Fruit fly (Drosophila melanogaster) whole organism, embryonic: ENCODE data around the gene CG32163.

Experiments
- Atf6 ChIP-seq: fragments of 200-800 bp; sonication (Bioruptor generic); IDR thresholded peaks from 2 replicates; pipeline ENCODE4 v1.3.6; 2022; ENCODE audit warnings: missing biosample characterization, missing genetic modification characterization
- C15 ChIP-seq: fragments of 200-800 bp; sonication (Bioruptor generic); IDR thresholded peaks from 3 replicates; pipeline ENCODE4 v1.3.6; 2022; ENCODE audit warnings: missing biosample characterization, missing genetic modification characterization
- CG10209 ChIP-seq: fragments of 200-800 bp; sonication (Bioruptor generic); optimal IDR thresholded peaks from 3 replicates; lab custom pipeline; 2017; ENCODE audit warnings: missing biosample characterization, mild to moderate bottlenecking, missing genetic modification characterization, missing genetic modification reagents
- CG10543 ChIP-seq: fragments of 200-800 bp; sonication (Bioruptor generic); optimal IDR thresholded peaks from 3 replicates; lab custom pipeline; 2017; ENCODE audit warnings: missing biosample characterization, mild to moderate bottlenecking, missing genetic modification characterization, moderate library complexity
- CG10979 ChIP-seq: fragments of 200-800 bp; sonication (Bioruptor generic); optimal IDR thresholded peaks from 2 replicates; lab custom pipeline; 2018; ENCODE audit warnings: missing biosample characterization, mild to moderate bottlenecking, missing genetic modification characterization, moderate library complexity
- CG11093 ChIP-seq: fragments of 200-800 bp; sonication (Bioruptor generic); IDR thresholded peaks from 3 replicates; pipeline ENCODE4 v1.3.6; 2022; ENCODE audit warnings: missing biosample characterization, missing genetic modification characterization
- CG11560 ChIP-seq: fragments of 200-800 bp; sonication (Bioruptor generic); IDR thresholded peaks from 3 replicates; pipeline ENCODE4 v1.3.6; 2022; ENCODE audit warnings: missing biosample characterization, missing genetic modification characterization
- CG11723 ChIP-seq: fragments of 200-800 bp; sonication (Bioruptor generic); optimal IDR thresholded peaks from 2 replicates; lab custom pipeline; 2017; ENCODE audit warnings: missing biosample characterization, mild to moderate bottlenecking, missing genetic modification characterization
- CG12391 ChIP-seq: fragments of 200-800 bp; sonication (Bioruptor generic); optimal IDR thresholded peaks from 3 replicates; lab custom pipeline; 2018; ENCODE audit warnings: missing biosample characterization, mild to moderate bottlenecking, missing genetic modification characterization, moderate library complexity
- CG12659 ChIP-seq: fragments of 200-800 bp; sonication (Bioruptor generic); optimal IDR thresholded peaks from 3 replicates; lab custom pipeline; 2017; ENCODE audit warnings: mild to moderate bottlenecking, missing biosample characterization, missing genetic modification reagents, missing genetic modification characterization
- CG12942 ChIP-seq: fragments of 200-800 bp; sonication (Bioruptor generic); optimal IDR thresholded peaks from 3 replicates; lab custom pipeline; 2016; ENCODE audit warnings: missing biosample characterization, missing genetic modification characterization
- CG13624 ChIP-seq: fragments of 200-800 bp; sonication (Bioruptor generic); optimal IDR thresholded peaks from 2 replicates; lab custom pipeline; 2016; ENCODE audit warnings: missing biosample characterization, missing genetic modification characterization
- CG14667 ChIP-seq: fragments of 200-800 bp; sonication (Bioruptor generic); IDR thresholded peaks from 2 replicates; pipeline ENCODE4 v1.3.6; 2022; ENCODE audit warnings: missing biosample characterization, missing genetic modification characterization
- CG14710 ChIP-seq: fragments of 200-800 bp; sonication (Bioruptor generic); optimal IDR thresholded peaks from 3 replicates; lab custom pipeline; 2019; ENCODE audit warnings: missing biosample characterization, mild to moderate bottlenecking, missing genetic modification characterization, moderate library complexity
- CG1529 ChIP-seq: fragments of 200-800 bp; sonication (Bioruptor generic); optimal IDR thresholded peaks from 3 replicates; lab custom pipeline; 2018; ENCODE audit warnings: missing biosample characterization, missing genetic modification characterization
- CG17359 ChIP-seq: fragments of 200-800 bp; sonication (Bioruptor generic); optimal IDR thresholded peaks from 3 replicates; lab custom pipeline; 2018; ENCODE audit warnings: missing biosample characterization, mild to moderate bottlenecking, missing genetic modification characterization, moderate library complexity
- CG17912 ChIP-seq: fragments of 200-800 bp; sonication (Bioruptor generic); optimal IDR thresholded peaks from 2 replicates; lab custom pipeline; 2018; ENCODE audit warnings: missing biosample characterization, mild to moderate bottlenecking, missing genetic modification characterization
- CG2199 ChIP-seq: fragments of 200-800 bp; sonication (Bioruptor generic); IDR thresholded peaks from 3 replicates; pipeline ENCODE4 v1.3.6; 2022; ENCODE audit warnings: missing biosample characterization, missing genetic modification characterization
- CG2678 ChIP-seq: fragments of 200-800 bp; sonication (Bioruptor generic); optimal IDR thresholded peaks from 3 replicates; lab custom pipeline; 2019; ENCODE audit warnings: missing biosample characterization, mild to moderate bottlenecking, missing genetic modification characterization, moderate library complexity
- CG3163 ChIP-seq: fragments of 200-800 bp; sonication (Bioruptor generic); optimal IDR thresholded peaks from 3 replicates; lab custom pipeline; 2016; ENCODE audit warnings: missing biosample characterization, missing genetic modification characterization
- CG32772 ChIP-seq: fragments of 200-800 bp; sonication (Bioruptor generic); IDR thresholded peaks from 2 replicates; pipeline ENCODE4 v1.3.6; 2022; ENCODE audit warnings: missing biosample characterization, missing genetic modification characterization
- CG43689 ChIP-seq: fragments of 200-800 bp; sonication (Bioruptor generic); IDR thresholded peaks from 2 replicates; pipeline ENCODE4 v1.3.6; 2022; ENCODE audit warnings: missing biosample characterization, missing genetic modification characterization
- CG6254 ChIP-seq: fragments of 200-800 bp; sonication (Bioruptor generic); optimal IDR thresholded peaks from 3 replicates; lab custom pipeline; 2017; ENCODE audit warnings: mild to moderate bottlenecking, missing biosample characterization, missing genetic modification reagents, missing genetic modification characterization
- CG6689 ChIP-seq: fragments of 200-800 bp; sonication (Bioruptor generic); IDR thresholded peaks from 2 replicates; pipeline ENCODE4 v1.3.6; 2022; ENCODE audit warnings: missing biosample characterization, missing genetic modification characterization
- CG6854 ChIP-seq: fragments of 200-800 bp; sonication (Bioruptor generic); optimal IDR thresholded peaks from 3 replicates; lab custom pipeline; 2017; ENCODE audit warnings: missing biosample characterization, mild to moderate bottlenecking, missing genetic modification characterization
- D19B ChIP-seq: fragments of 200-800 bp; sonication (Bioruptor generic); optimal IDR thresholded peaks from 2 replicates; lab custom pipeline; 2017; ENCODE audit warnings: missing biosample characterization, mild to moderate bottlenecking, missing genetic modification characterization
- Dbx ChIP-seq: fragments of 200-800 bp; sonication (Bioruptor generic); IDR thresholded peaks from 3 replicates; pipeline ENCODE4 v1.3.6; 2022; ENCODE audit warnings: missing biosample characterization, missing genetic modification characterization
- Dip3 ChIP-seq: fragments of 200-800 bp; sonication (Bioruptor generic); optimal IDR thresholded peaks from 3 replicates; lab custom pipeline; 2016; ENCODE audit warnings: missing biosample characterization, missing genetic modification characterization
- Ets65A ChIP-seq: fragments of 200-800 bp; sonication (Bioruptor generic); peaks from one replicate; lab custom pipeline; 2016; ENCODE audit warnings: missing biosample characterization, missing genetic modification characterization
- HLH4C ChIP-seq: fragments of 200-800 bp; sonication (Bioruptor generic); IDR thresholded peaks from 3 replicates; pipeline ENCODE4 v1.3.6; 2022; ENCODE audit warnings: missing biosample characterization, missing genetic modification characterization; ENCODE audit not compliant: partially characterized antibody
- Hand ChIP-seq: fragments of 200-800 bp; sonication (Bioruptor generic); optimal IDR thresholded peaks from 2 replicates; lab custom pipeline; 2017; ENCODE audit warnings: mild to moderate bottlenecking, missing biosample characterization, missing genetic modification reagents, missing genetic modification characterization
- MBD-R2 ChIP-seq: fragments of 200-800 bp; sonication (Bioruptor generic); IDR thresholded peaks from 2 replicates; pipeline ENCODE4 v1.3.6; 2022; ENCODE audit warnings: missing biosample characterization, missing genetic modification characterization
- Rfx ChIP-seq: fragments of 200-800 bp; sonication (Bioruptor generic); IDR thresholded peaks from 2 replicates; pipeline ENCODE4 v1.3.6; 2022; ENCODE audit warnings: missing biosample characterization, missing genetic modification characterization
- Ssrp ChIP-seq: fragments of 200-800 bp; sonication (Bioruptor generic); optimal IDR thresholded peaks from 2 replicates; lab custom pipeline; 2018; ENCODE audit warnings: missing biosample characterization, mild to moderate bottlenecking, missing genetic modification characterization, moderate library complexity
- Vsx1 ChIP-seq: fragments of 200-800 bp; sonication (Bioruptor generic); optimal IDR thresholded peaks from 2 replicates; lab custom pipeline; 2017; ENCODE audit warnings: missing biosample characterization, mild to moderate bottlenecking, missing genetic modification characterization, missing genetic modification reagents
- ac ChIP-seq: fragments of 200-800 bp; sonication (Bioruptor generic); optimal IDR thresholded peaks from 3 replicates; lab custom pipeline; 2017; ENCODE audit warnings: missing biosample characterization, mild to moderate bottlenecking, missing genetic modification characterization
- aop ChIP-seq: fragments of 200-800 bp; sonication (Bioruptor generic); IDR thresholded peaks from 2 replicates; pipeline ENCODE4 v1.3.6; 2022; ENCODE audit warnings: missing biosample characterization, missing genetic modification characterization
- cas ChIP-seq: fragments of 200-800 bp; sonication (Bioruptor generic); IDR thresholded peaks from 2 replicates; pipeline ENCODE4 v1.3.6; 2022; ENCODE audit warnings: missing biosample characterization, missing genetic modification characterization
- crc ChIP-seq: fragments of 200-800 bp; sonication (Bioruptor generic); optimal IDR thresholded peaks from 2 replicates; lab custom pipeline; 2016; ENCODE audit warnings: missing biosample characterization, missing genetic modification characterization
- dpn ChIP-seq, 2 experiments: fragments of 200-800 bp; sonication (Bioruptor generic); optimal IDR thresholded peaks; 3 replicates each; lab custom pipeline; 2016; ENCODE audit warnings: missing biosample characterization in 2 of 2, missing genetic modification characterization in 2 of 2
- gt ChIP-seq: fragments of 200-800 bp; sonication (Bioruptor generic); IDR thresholded peaks from 2 replicates; pipeline ENCODE4 v1.3.6; 2022; ENCODE audit warnings: missing biosample characterization, missing genetic modification characterization
- inv ChIP-seq: fragments of 200-800 bp; sonication (Bioruptor generic); IDR thresholded peaks from 2 replicates; pipeline ENCODE4 v1.3.6; 2022; ENCODE audit warnings: missing biosample characterization, missing genetic modification characterization; ENCODE audit not compliant: partially characterized antibody
- otp ChIP-seq: fragments of 200-800 bp; sonication (Bioruptor generic); IDR thresholded peaks from 3 replicates; pipeline ENCODE4, ENCODE4 v1.3.6; 2022; ENCODE audit warnings: missing biosample characterization, missing genetic modification characterization
- phol ChIP-seq: fragments of 200-800 bp; sonication (Bioruptor generic); optimal IDR thresholded peaks from 3 replicates; lab custom pipeline; 2018; ENCODE audit warnings: missing biosample characterization, mild to moderate bottlenecking, missing genetic modification characterization, moderate library complexity
- schlank ChIP-seq: fragments of 200-800 bp; sonication (Bioruptor generic); optimal IDR thresholded peaks from 2 replicates; lab custom pipeline; 2018; ENCODE audit warnings: missing biosample characterization, mild to moderate bottlenecking, missing genetic modification characterization
- sqz ChIP-seq: fragments of 200-800 bp; sonication (Bioruptor generic); optimal IDR thresholded peaks from 3 replicates; lab custom pipeline; 2018; ENCODE audit warnings: missing biosample characterization, mild to moderate bottlenecking, missing genetic modification characterization
- stwl ChIP-seq: fragments of 200-800 bp; sonication (Bioruptor generic); optimal IDR thresholded peaks from 3 replicates; lab custom pipeline; 2018; ENCODE audit warnings: missing biosample characterization, mild to moderate bottlenecking, missing genetic modification characterization, moderate library complexity
- tna ChIP-seq: fragments of 200-800 bp; sonication (Bioruptor generic); IDR thresholded peaks from 2 replicates; pipeline ENCODE4 v1.3.6; 2022; ENCODE audit warnings: missing biosample characterization, missing genetic modification characterization; ENCODE audit not compliant: partially characterized antibody
- unpg ChIP-seq: fragments of 200-800 bp; sonication (Bioruptor generic); optimal IDR thresholded peaks from 3 replicates; lab custom pipeline; 2018; ENCODE audit warnings: missing biosample characterization, mild to moderate bottlenecking, missing genetic modification characterization, moderate library complexity
- wdn ChIP-seq: fragments of 200-800 bp; sonication (Bioruptor generic); IDR thresholded peaks from 2 replicates; pipeline ENCODE4 v1.3.6; 2022; ENCODE audit warnings: missing biosample characterization, missing genetic modification characterization
- z ChIP-seq: fragments of 200-800 bp; sonication (Bioruptor generic); IDR thresholded peaks from 3 replicates; pipeline ENCODE4 v1.3.6; 2022; ENCODE audit warnings: missing biosample characterization, missing genetic modification characterization

The CG32163 gene

DNA sequence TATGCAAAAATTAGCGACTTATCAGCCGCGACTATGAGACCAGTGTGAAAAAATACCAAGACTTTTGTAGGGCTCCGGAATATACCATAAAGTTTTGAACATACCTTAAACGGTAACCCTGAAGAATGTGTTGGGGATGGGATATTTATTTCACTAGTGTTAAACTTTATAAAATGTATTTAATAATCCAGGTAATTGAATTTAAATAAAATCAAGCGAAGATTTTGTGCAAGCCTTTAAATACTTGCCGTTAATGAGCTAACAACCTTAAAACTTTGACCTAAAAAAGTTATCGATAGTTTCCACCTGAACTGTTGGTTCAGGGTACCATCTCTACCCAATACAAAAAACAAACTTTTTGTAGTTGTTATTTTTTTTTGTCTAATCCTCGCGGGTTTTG lies 25.2 kb downstream of the CG32163 start, which contains the start of gene CG4101 (continued):
- TF ChIP-seq CG12942 (peak; percentile 81), tna (GFP tag; lab: Robert Waterston, UW) (no peak), CG3163 (GFP tag; lab: Kevin White, UChicago) (peak; percentile 2), crc (GFP tag; lab: Kevin White, UChicago) (peak; percentile 49), CG6254 (GFP tag; lab: Kevin White, UChicago) (peak; percentile 42), CG12659 (GFP tag; lab: Kevin White, UChicago) (peak; percentile 86), CG6854 (peak; percentile 30), CG6689 (GFP tag; lab: Robert Waterston, UW) (peak; percentile 77), inv (GFP tag; lab: Robert Waterston, UW) (peak; percentile 72), sqz (peak; percentile 85), HLH4C (GFP tag; lab: Robert Waterston, UW) (peak; percentile 71), CG13624 (GFP tag; lab: Kevin White, UChicago) (peak; percentile 74), CG11093 (GFP tag; lab: Robert Waterston, UW) (peak; percentile 68; the same call in 2 of the 3 replicates), CG17359 (tag; lab: Kevin White, UChicago) (peak; percentile 63), phol (peak; percentile 85), Dbx (GFP tag; lab: Robert Waterston, UW) (peak; percentile 86), aop (GFP tag; lab: Robert Waterston, UW) (no peak), z (no peak), unpg (GFP tag; lab: Kevin White, UChicago) (peak; percentile 84), Atf6 (GFP tag; lab: Robert Waterston, UW) (peak; percentile 80), CG43689 (GFP tag; lab: Robert Waterston, UW) (no peak), dpn (GFP tag; optimal IDR thresholded peaks at IDR 0.05; lab: Kevin White, UChicago) (peak; percentile 82 to 84), MBD-R2 (GFP tag; lab: Robert Waterston, UW) (peak; percentile 86), Ssrp (peak; percentile 75), CG12391 (tag; lab: Kevin White, UChicago) (peak; percentile 91), Rfx (GFP tag; lab: Robert Waterston, UW) (peak; percentile 83), otp (GFP tag; lab: Robert Waterston, UW) (peak; percentile 66; the same call in 2 of the 3 replicates), CG17912 (GFP tag; lab: Kevin White, UChicago) (peak; percentile 63), CG32772 (GFP tag; lab: Robert Waterston, UW) (peak; percentile 77), C15 (GFP tag; lab: Robert Waterston, UW) (0 out of 3 replicates have a peak, but pooled peaks have one; percentile 41), Dip3 (GFP tag; lab: Kevin White, UChicago) (peak; percentile 96), D19B (peak; percentile 46), CG14667 (GFP tag; lab: Robert Waterston, UW) (peak; percentile 62), CG11723 (GFP tag; lab: Kevin White, UChicago) (peak; percentile 52), Vsx1 (GFP tag; lab: Kevin White, UChicago) (peak; percentile 11), gt (GFP tag; lab: Robert Waterston, UW) (no peak), CG1529 (GFP tag; lab: Kevin White, UChicago) (peak; percentile 43), Ets65A (GFP tag; lab: Kevin White, UChicago) (peak; percentile 96), CG14710 (tag; lab: Kevin White, UChicago) (peak; percentile 87), CG2678 (tag; lab: Kevin White, UChicago) (peak; percentile 84), CG11560 (tag; lab: Robert Waterston, UW) (0 out of 3 replicates have a peak, but pooled peaks have one; percentile 48), CG10543 (GFP tag; lab: Kevin White, UChicago) (peak; percentile 81), CG10209 (GFP tag; lab: Kevin White, UChicago) (peak; percentile 74), wdn (GFP tag; lab: Robert Waterston, UW) (peak; percentile 58; the same call in 1 of the 2 replicates), schlank (tag; lab: Kevin White, UChicago) (peak; percentile 48), CG10979 (tag; lab: Kevin White, UChicago) (peak; percentile 66), ac (GFP tag; lab: Kevin White, UChicago) (no peak), cas (GFP tag; lab: Robert Waterston, UW) (peak; percentile 63; the same call in 1 of the 2 replicates), CG2199 (GFP tag; lab: Robert Waterston, UW) (no peak), Hand (GFP tag; lab: Kevin White, UChicago) (no peak), stwl (tag; lab: Kevin White, UChicago) (peak; percentile 70)
